5 worm cellular contexts compared by ENCODE assay signal in genomic region chrIII:4194349-4195110, ce11.
TF ChIP-seq lines count a peak whose summit lies in the region.

No protein-coding gene starts in this region.

TF ChIP-seq in whole organism, L1 larva, 84 proteins besides CTCF, POLR2A, EP300 and RAD21 (continues in another document):
- TF ChIP-seq unc-30 (tag; optimal IDR thresholded peaks at IDR 0.05; lab: Kevin White, UChicago): no peak
- no peak for TF ChIP-seq snu-23 (GFP tag; optimal IDR thresholded peaks at IDR 0.05; lab: Kevin White, UChicago)
- TF ChIP-seq fos-1 (tag; optimal IDR thresholded peaks at IDR 0.05; lab: Kevin White, UChicago): no peak
- no peak for TF ChIP-seq isw-1 (GFP tag; IDR thresholded peaks at IDR 0.05; lab: Robert Waterston, UW)
- TF ChIP-seq C04F5.9 (tag; optimal IDR thresholded peaks at IDR 0.05; lab: Kevin White, UChicago): no peak
- TF ChIP-seq rnt-1 (tag; optimal IDR thresholded peaks at IDR 0.05; lab: Kevin White, UChicago): peak; percentile 14
- TF ChIP-seq vab-15 (tag; optimal IDR thresholded peaks at IDR 0.05; lab: Kevin White, UChicago): no peak
- no peak for TF ChIP-seq xbp-1 (tag; optimal IDR thresholded peaks at IDR 0.05; lab: Kevin White, UChicago)
- TF ChIP-seq C34B4.2 (tag; optimal IDR thresholded peaks at IDR 0.05; lab: Kevin White, UChicago): no peak
- peak; percentile 72 for TF ChIP-seq nhr-85 (tag; lab: Kevin White, UChicago)
- 0 out of 2 replicates have a peak, but pooled peaks have one; percentile 1 for TF ChIP-seq mab-9 (GFP tag; IDR thresholded peaks at IDR 0.05; lab: Robert Waterston, UW)
- no peak for TF ChIP-seq fkh-8 (tag; optimal IDR thresholded peaks at IDR 0.05; lab: Kevin White, UChicago)
- TF ChIP-seq F16B12.6 (tag; optimal IDR thresholded peaks at IDR 0.05; lab: Kevin White, UChicago): no peak
- TF ChIP-seq hpl-2 (GFP tag; optimal IDR thresholded peaks at IDR 0.05; lab: Kevin White, UChicago): no peak
- TF ChIP-seq blmp-1 (tag; optimal IDR thresholded peaks at IDR 0.05; lab: Kevin White, UChicago): no peak
- no peak for TF ChIP-seq mdl-1 (tag; optimal IDR thresholded peaks at IDR 0.05; lab: Kevin White, UChicago)
- no peak for TF ChIP-seq lin-39 (tag; optimal IDR thresholded peaks at IDR 0.05; lab: Kevin White, UChicago)
- TF ChIP-seq aha-1 (tag; optimal IDR thresholded peaks at IDR 0.05; lab: Kevin White, UChicago): no peak
- no peak for TF ChIP-seq nhr-77 (tag; optimal IDR thresholded peaks at IDR 0.05; lab: Kevin White, UChicago)
- peak; percentile 34 for TF ChIP-seq ztf-4 (tag; optimal IDR thresholded peaks at IDR 0.05; lab: Kevin White, UChicago)

TF ChIP-seq in whole organism, L2 larva, 48 proteins besides CTCF, POLR2A, EP300 and RAD21:
- TF ChIP-seq lin-11 (tag; optimal IDR thresholded peaks at IDR 0.05; lab: Kevin White, UChicago) (no peak), ztf-11 (tag; optimal IDR thresholded peaks at IDR 0.05; lab: Kevin White, UChicago) (no peak), nhr-25 (tag; optimal IDR thresholded peaks at IDR 0.05; lab: Kevin White, UChicago) (no peak), mab-5 (tag; optimal IDR thresholded peaks at IDR 0.05; lab: Kevin White, UChicago) (no peak), nhr-11 (tag; optimal IDR thresholded peaks at IDR 0.05; lab: Kevin White, UChicago) (no peak), lin-13 (GFP tag; optimal IDR thresholded peaks at IDR 0.05; lab: Kevin White, UChicago) (peak; percentile 19)

TF ChIP-seq in whole organism, L3 larva, 47 proteins besides CTCF, POLR2A, EP300 and RAD21:
- TF ChIP-seq ceh-16 (tag; optimal IDR thresholded peaks at IDR 0.05; lab: Kevin White, UChicago) (no peak), nhr-23 (tag; optimal IDR thresholded peaks at IDR 0.05; lab: Kevin White, UChicago) (peak; percentile 1), ama-1 (optimal IDR thresholded peaks at IDR 0.05; lab: Kevin White, UChicago) (peak; percentile 52)

TF ChIP-seq in whole organism, L4 larva, 104 proteins besides CTCF, POLR2A, EP300 and RAD21:
- TF ChIP-seq rbr-2 (tag; optimal IDR thresholded peaks at IDR 0.05; lab: Kevin White, UChicago): no peak
- TF ChIP-seq F37D6.2 (tag; optimal IDR thresholded peaks at IDR 0.05; lab: Kevin White, UChicago): no peak
- TF ChIP-seq fkh-10 (GFP tag; optimal IDR thresholded peaks at IDR 0.05; lab: Kevin White, UChicago): no peak
- no peak for TF ChIP-seq ceh-20 (GFP tag; IDR thresholded peaks at IDR 0.05; lab: Robert Waterston, UW)
- no peak for TF ChIP-seq D1046.2 (GFP tag; IDR thresholded peaks at IDR 0.05; lab: Robert Waterston, UW)
- TF ChIP-seq attf-4 (tag; optimal IDR thresholded peaks at IDR 0.05; lab: Kevin White, UChicago): no peak
- TF ChIP-seq egl-43 (GFP tag; IDR thresholded peaks at IDR 0.05; lab: Robert Waterston, UW): peak; percentile 60
- TF ChIP-seq lin-15B (tag; optimal IDR thresholded peaks at IDR 0.05; lab: Kevin White, UChicago): no peak
- peak; percentile 97 for TF ChIP-seq aha-1 (tag; lab: Kevin White, UChicago)
- no peak for TF ChIP-seq dmd-8 (GFP tag; IDR thresholded peaks at IDR 0.05; lab: Robert Waterston, UW)
- 0 out of 2 replicates have a peak, but pooled peaks have one; percentile 35 for TF ChIP-seq ZK337.2 (GFP tag; IDR thresholded peaks at IDR 0.05; lab: Robert Waterston, UW)
- TF ChIP-seq mep-1 (tag; optimal IDR thresholded peaks at IDR 0.05; lab: Kevin White, UChicago): no peak
- peak; percentile 25; the same call in 1 of the 2 replicates for TF ChIP-seq set-16 (GFP tag; IDR thresholded peaks at IDR 0.05; lab: Robert Waterston, UW)
- TF ChIP-seq unc-130 (GFP tag; optimal IDR thresholded peaks at IDR 0.05; lab: Kevin White, UChicago): no peak
- TF ChIP-seq F10B5.3 (tag; optimal IDR thresholded peaks at IDR 0.05; lab: Kevin White, UChicago): no peak
- 0 out of 2 replicates have a peak, but pooled peaks have one; percentile 14 for TF ChIP-seq pha-4 (GFP tag; IDR thresholded peaks at IDR 0.05; lab: Robert Waterston, UW)
- no peak for TF ChIP-seq pha-4 (tag; optimal IDR thresholded peaks at IDR 0.05; lab: Kevin White, UChicago)
- TF ChIP-seq Y48G9A.11 (GFP tag; IDR thresholded peaks at IDR 0.05; lab: Robert Waterston, UW): no peak
- no peak for TF ChIP-seq F26F4.8 (GFP tag; conservative IDR thresholded peaks at IDR 0.05; lab: Robert Waterston, UW)
- TF ChIP-seq nhr-41 (GFP tag; IDR thresholded peaks at IDR 0.05; lab: Robert Waterston, UW): no peak
- TF ChIP-seq ama-1 (optimal IDR thresholded peaks at IDR 0.05; lab: Kevin White, UChicago): no peak
- no peak for TF ChIP-seq nhr-111 (GFP tag; optimal IDR thresholded peaks at IDR 0.05; lab: Kevin White, UChicago)
- no peak for TF ChIP-seq ceh-28 (tag; optimal IDR thresholded peaks at IDR 0.05; lab: Kevin White, UChicago)
- no peak for TF ChIP-seq mxl-2 (GFP tag; conservative IDR thresholded peaks at IDR 0.05; lab: Robert Waterston, UW)
- no peak for TF ChIP-seq dmd-9 (GFP tag; IDR thresholded peaks at IDR 0.05; lab: Robert Waterston, UW)

TF ChIP-seq in whole organism, young adult, 124 proteins besides CTCF, POLR2A, EP300 and RAD21:
- TF ChIP-seq lsy-27 (tag; optimal IDR thresholded peaks at IDR 0.05; lab: Kevin White, UChicago; ENCODE audit: borderline replicate concordance, insufficient read depth) (no peak), lin-40 (tag; optimal IDR thresholded peaks at IDR 0.05; lab: Kevin White, UChicago) (no peak), aptf-3 (GFP tag; IDR thresholded peaks at IDR 0.05; lab: Robert Waterston, UW) (no peak), tlf-1 (GFP tag; optimal IDR thresholded peaks at IDR 0.05; lab: Kevin White, UChicago) (peak; percentile 13), cebp-2 (GFP tag; IDR thresholded peaks at IDR 0.05; lab: Robert Waterston, UW) (0 out of 2 replicates have a peak, but pooled peaks have one; percentile 57), ama-1 (optimal IDR thresholded peaks at IDR 0.05; lab: Kevin White, UChicago) (no peak), ama-1 (GFP tag; optimal IDR thresholded peaks at IDR 0.05; lab: Kevin White, UChicago) (peak in 1 of 2 experiments; percentile 66), hmg-1.2 (GFP tag; IDR thresholded peaks at IDR 0.05; lab: Robert Waterston, UW) (0 out of 2 replicates have a peak, but pooled peaks have one; percentile 11)
TF ChIP-seq in whole organism, young adult: peak in this region for 4.
